Fruit fly (Drosophila melanogaster): ENCODE measurements around the gene CG11313.

CG11313 gene

DNA sequence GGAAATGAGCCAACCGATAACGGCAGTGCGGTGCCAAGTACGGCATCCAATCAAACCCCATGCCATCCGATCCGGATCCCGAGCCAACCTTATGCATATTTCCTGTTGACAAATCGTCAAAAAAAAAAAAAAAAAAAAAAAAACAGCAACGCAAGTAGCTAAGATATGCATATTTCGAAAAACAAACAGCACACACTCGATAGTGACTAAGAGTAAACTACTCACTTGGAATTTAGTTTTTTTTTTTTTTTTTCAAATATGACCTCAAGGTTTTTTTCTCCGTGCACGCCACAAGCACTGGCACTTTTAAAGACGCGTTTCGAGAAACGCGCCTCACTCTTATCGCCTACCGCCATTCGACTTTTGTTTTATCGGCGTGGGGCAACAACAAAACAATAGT is 44.3 kb upstream of the CG11313 start (continued):
- TF ChIP-seq CG12391 (tag; optimal IDR thresholded peaks at IDR 0.05) (peak; percentile 2), PHDP (tag; optimal IDR thresholded peaks at IDR 0.05) (peak; percentile 30), unpg (GFP tag; optimal IDR thresholded peaks at IDR 0.05) (peak; percentile 22), Hsf (GFP tag; optimal IDR thresholded peaks at IDR 0.05) (peak; percentile 31), Ptx1 (GFP tag; IDR thresholded peaks at IDR 0.05) (0 out of 2 replicates have a peak, but pooled peaks have one; percentile 6), CG4360 (GFP tag; IDR thresholded peaks at IDR 0.05) (peak; percentile 33; the same call in 1 of the 2 replicates), prd (optimal IDR thresholded peaks at IDR 0.05) (no peak), prd (GFP tag; IDR thresholded peaks at IDR 0.05) (peak; percentile 24; the same call in 1 of the 3 replicates), zfh1 (GFP tag; IDR thresholded peaks at IDR 0.05) (peak; percentile 57), sens (GFP tag) (peak; percentile 85), CG2120 (GFP tag; optimal IDR thresholded peaks at IDR 0.05) (peak; percentile 19), so (GFP tag; IDR thresholded peaks at IDR 0.05) (no peak), tio (GFP tag; optimal IDR thresholded peaks at IDR 0.05) (peak; percentile 24), chif (GFP tag; optimal IDR thresholded peaks at IDR 0.05) (peak in 1 of 2 experiments; percentile 26), seq (GFP tag; IDR thresholded peaks at IDR 0.05) (0 out of 2 replicates have a peak, but pooled peaks have one; percentile 17), Hr78 (GFP tag; optimal IDR thresholded peaks at IDR 0.05) (no peak), row (GFP tag; IDR thresholded peaks at IDR 0.05) (peak; percentile 47; the same call in 1 of the 3 replicates), zf30C (GFP tag; optimal IDR thresholded peaks at IDR 0.05) (peak; percentile 19), bsh (GFP tag; optimal IDR thresholded peaks at IDR 0.05) (peak in 1 of 2 experiments; percentile 34), CG31365 (tag; optimal IDR thresholded peaks at IDR 0.05) (no peak), dmrt11E (tag; optimal IDR thresholded peaks at IDR 0.05) (peak; percentile 39), CG6272 (GFP tag; IDR thresholded peaks at IDR 0.05) (no peak), Drgx (GFP tag; IDR thresholded peaks at IDR 0.05) (0 out of 2 replicates have a peak, but pooled peaks have one; percentile 9), fd64A (GFP tag; optimal IDR thresholded peaks at IDR 0.05) (no peak), CG10209 (GFP tag; optimal IDR thresholded peaks at IDR 0.05) (no peak), CG32772 (GFP tag; IDR thresholded peaks at IDR 0.05) (peak; percentile 45), Med (GFP tag) (peak; percentile 74), slbo (GFP tag; IDR thresholded peaks at IDR 0.05) (peak; percentile 41), Lhr (GFP tag; optimal IDR thresholded peaks at IDR 0.05) (no peak), CG30403 (GFP tag; optimal IDR thresholded peaks at IDR 0.05) (peak; percentile 9)

DNA sequence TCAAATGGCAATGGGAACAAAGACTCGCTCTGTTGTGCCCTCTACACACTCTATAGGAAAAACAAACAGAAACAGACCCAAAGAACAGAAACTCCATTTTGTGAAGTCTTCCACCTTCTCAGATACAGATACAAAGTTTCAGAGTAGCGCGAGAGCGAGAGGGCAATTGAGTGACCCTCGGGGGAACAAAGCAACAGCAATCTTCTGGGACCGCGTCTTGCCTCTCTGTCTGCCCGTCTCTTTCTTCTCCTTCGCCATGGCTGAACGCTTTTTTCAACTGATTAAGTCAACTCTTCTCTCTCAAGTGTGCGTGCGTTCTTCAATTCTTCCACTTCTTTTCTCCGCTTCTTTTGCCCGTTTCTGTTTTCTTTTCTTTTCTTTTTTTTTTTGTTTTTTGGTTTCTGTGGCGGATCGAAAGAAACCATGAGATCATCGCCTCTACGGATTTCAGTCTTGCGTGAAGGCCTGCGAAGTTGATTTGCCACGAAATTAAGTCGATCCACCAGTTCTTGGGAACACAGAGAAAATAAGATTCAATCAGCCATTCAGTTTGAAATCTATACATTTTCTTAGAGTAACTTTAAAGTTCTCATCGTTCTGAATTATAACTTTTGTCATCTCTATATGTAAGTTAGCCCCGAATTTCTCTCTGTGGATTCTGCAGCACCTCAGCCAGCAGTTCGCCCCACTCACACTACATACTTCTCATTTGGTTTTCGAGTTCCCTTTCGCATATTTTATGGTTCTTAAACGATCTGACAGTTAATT is 42.0 kb upstream of the CG11313 start:
- TF ChIP-seq Drgx (GFP tag; IDR thresholded peaks at IDR 0.05) (no peak), slbo (GFP tag; IDR thresholded peaks at IDR 0.05) (peak; percentile 26; the same call in 1 of the 2 replicates), org-1 (GFP tag; optimal IDR thresholded peaks at IDR 0.05) (no peak), dmrt99B (tag; optimal IDR thresholded peaks at IDR 0.05) (no peak), unpg (GFP tag; optimal IDR thresholded peaks at IDR 0.05) (peak; percentile 6), CG17568 (GFP tag; optimal IDR thresholded peaks at IDR 0.05) (no peak), CrebB (tag; optimal IDR thresholded peaks at IDR 0.05) (no peak), kay (GFP tag; optimal IDR thresholded peaks at IDR 0.05) (no peak), Nf-YC (tag; optimal IDR thresholded peaks at IDR 0.05) (peak; percentile 46), CG17186 (GFP tag; optimal IDR thresholded peaks at IDR 0.05) (no peak), stwl (tag; optimal IDR thresholded peaks at IDR 0.05) (no peak), HLH3B (GFP tag; IDR thresholded peaks at IDR 0.05) (no peak), sens (GFP tag) (peak; percentile 63), Med (GFP tag) (no peak), Abd-B (GFP tag; optimal IDR thresholded peaks at IDR 0.05) (no peak), CG2199 (GFP tag; IDR thresholded peaks at IDR 0.05) (0 out of 3 replicates have a peak, but pooled peaks have one; percentile 35), CG3163 (GFP tag; optimal IDR thresholded peaks at IDR 0.05) (no peak), CG32767 (GFP tag; IDR thresholded peaks at IDR 0.05) (0 out of 2 replicates have a peak, but pooled peaks have one; percentile 17), crol (GFP tag; IDR thresholded peaks at IDR 0.05) (0 out of 2 replicates have a peak, but pooled peaks have one; percentile 42), CG11560 (tag; IDR thresholded peaks at IDR 0.05) (no peak), gem (tag; optimal IDR thresholded peaks at IDR 0.05) (peak; percentile 18), cg (GFP tag; optimal IDR thresholded peaks at IDR 0.05) (peak; percentile 41), bsh (GFP tag; optimal IDR thresholded peaks at IDR 0.05) (peak in 1 of 2 experiments; percentile 43), Gug (GFP tag; IDR thresholded peaks at IDR 0.05) (no peak), CG1832 (GFP tag; optimal IDR thresholded peaks at IDR 0.05) (peak; percentile 68)

All from whole organism, embryonic.